Worm (Caenorhabditis elegans) whole organism, L4 larva: ENCODE results near the gene T06D8.10.

Experiments
- F10B5.3 ChIP-seq: sonication (generic microtip); optimal IDR thresholded peaks from 2 replicates; lab custom pipeline; 2016; ENCODE audit warnings: mild to moderate bottlenecking, missing genetic modification characterization, missing compliant biosample characterization
- F26F4.8 ChIP-seq: fragments of 200-800 bp; sonication (Bioruptor generic); conservative IDR thresholded peaks from 2 replicates; pipeline ENCODE4 v1.3.6; 2022; ENCODE audit warnings: missing genetic modification characterization, missing compliant biosample characterization
- F49E8.2 ChIP-seq: sonication (generic microtip); optimal IDR thresholded peaks from 2 replicates; lab custom pipeline; 2016; ENCODE audit warnings: missing compliant biosample characterization, mild to moderate bottlenecking, missing genetic modification characterization, borderline replicate concordance
- Y105C5A.15 ChIP-seq: fragments of 200-800 bp; sonication (Bioruptor generic); IDR thresholded peaks from 2 replicates; pipeline ENCODE4 v1.3.6; 2022; ENCODE audit warnings: missing genetic modification characterization, missing compliant biosample characterization
- Y48G9A.11 ChIP-seq: fragments of 200-800 bp; sonication (Bioruptor generic); IDR thresholded peaks from 2 replicates; pipeline ENCODE4 v1.3.6; 2022; ENCODE audit warnings: missing genetic modification reagents, missing genetic modification characterization, missing compliant biosample characterization
- arid-1 ChIP-seq: fragments of 200-800 bp; sonication (Bioruptor generic); conservative IDR thresholded peaks from 2 replicates; pipeline ENCODE4 v1.3.6; 2022; ENCODE audit warnings: missing genetic modification reagents, missing genetic modification characterization, missing compliant biosample characterization
- ceh-20 ChIP-seq: fragments of 200-800 bp; sonication (Bioruptor generic); IDR thresholded peaks from 2 replicates; pipeline ENCODE4 v1.3.6; 2022; ENCODE audit warnings: missing genetic modification reagents, missing genetic modification characterization, missing compliant biosample characterization
- ceh-32 ChIP-seq: sonication (generic microtip); optimal IDR thresholded peaks from 2 replicates; lab custom pipeline; 2016; ENCODE audit warnings: mild to moderate bottlenecking, missing genetic modification characterization, missing compliant biosample characterization; ENCODE audit not compliant: poor library complexity
- ceh-44 ChIP-seq: fragments of 200-800 bp; sonication (Bioruptor generic); IDR thresholded peaks from 2 replicates; pipeline ENCODE4 v1.3.6; 2022; ENCODE audit warnings: missing genetic modification reagents, missing genetic modification characterization, missing compliant biosample characterization
- ces-1 ChIP-seq: fragments of 150-350 bp; sonication (generic microtip); optimal IDR thresholded peaks from 4 replicates; lab custom pipeline; 2014; ENCODE audit warnings: missing biosample characterization, missing genetic modification reagents, missing genetic modification characterization
- daf-12 ChIP-seq: fragments of 150-350 bp; optimal IDR thresholded peaks from 2 replicates; lab custom pipeline; 2014; ENCODE audit warnings: missing biosample characterization, missing genetic modification reagents, missing genetic modification characterization
- daf-16 ChIP-seq, 3 experiments: sonication (generic microtip); optimal IDR thresholded peaks; 2 replicates each; lab custom pipeline; 2016 to 2017; ENCODE audit warnings: missing genetic modification characterization in 3 of 3, missing genetic modification reagents in 3 of 3, mild to moderate bottlenecking in 2 of 3, missing compliant biosample characterization in 2 of 3, missing biosample characterization in 1 of 3, moderate library complexity in 1 of 3
- daf-19 ChIP-seq: fragments of 200-800 bp; sonication (Bioruptor generic); conservative IDR thresholded peaks from 2 replicates; pipeline ENCODE4 v1.3.6; 2022; ENCODE audit warnings: missing genetic modification characterization, missing compliant biosample characterization
- dmd-9 ChIP-seq: fragments of 200-800 bp; sonication (Bioruptor generic); IDR thresholded peaks from 2 replicates; pipeline ENCODE4 v1.3.6; 2022; ENCODE audit warnings: missing genetic modification reagents, missing genetic modification characterization, missing compliant biosample characterization
- dve-1 ChIP-seq: sonication (generic microtip); optimal IDR thresholded peaks from 2 replicates; lab custom pipeline; 2017; ENCODE audit warnings: antibody characterized with exemption, mild to moderate bottlenecking, missing genetic modification characterization, missing compliant biosample characterization; ENCODE audit not compliant: insufficient read depth
- hif-1 ChIP-seq, 2 experiments: sonication (generic microtip); optimal IDR thresholded peaks; 2 replicates each; lab custom pipeline; 2016 to 2017; ENCODE audit warnings: missing compliant biosample characterization in 2 of 2, missing genetic modification characterization in 2 of 2, missing genetic modification reagents in 2 of 2, missing genotype in 2 of 2, mild to moderate bottlenecking in 1 of 2
- hlh-30 ChIP-seq: sonication (generic microtip); optimal IDR thresholded peaks from 2 replicates; lab custom pipeline; 2017; ENCODE audit warnings: antibody characterized with exemption, mild to moderate bottlenecking, missing genetic modification characterization, missing compliant biosample characterization; ENCODE audit not compliant: insufficient read depth
- lin-39 ChIP-seq: fragments of 150-350 bp; optimal IDR thresholded peaks from 2 replicates; lab custom pipeline; 2014; ENCODE audit warnings: missing biosample characterization, missing genetic modification reagents, missing genetic modification characterization
- lir-3 ChIP-seq: sonication (generic microtip); optimal IDR thresholded peaks from 2 replicates; lab custom pipeline; 2016; ENCODE audit warnings: mild to moderate bottlenecking, missing genetic modification characterization, missing compliant biosample characterization
- mdl-1 ChIP-seq, 2 experiments: fragments of 150-350 bp in 1 of 2; sonication (generic microtip) in 1 of 2; optimal IDR thresholded peaks; 2 replicates each; lab custom pipeline; 2014 to 2017; ENCODE audit warnings: missing biosample characterization in 2 of 2, missing genetic modification characterization in 2 of 2
- mdt-29 ChIP-seq: fragments of 200-800 bp; sonication (Bioruptor generic); IDR thresholded peaks from 2 replicates; pipeline ENCODE4 v1.3.6; 2022; ENCODE audit warnings: missing genetic modification reagents, missing genetic modification characterization, missing compliant biosample characterization
- mes-2 ChIP-seq: sonication (generic microtip); optimal IDR thresholded peaks from 2 replicates; lab custom pipeline; 2016; ENCODE audit warnings: missing genotype, mild to moderate bottlenecking, missing genetic modification characterization, missing compliant biosample characterization; ENCODE audit not compliant: poor library complexity, severe bottlenecking
- mxl-3 ChIP-seq: fragments of 200-800 bp; sonication (Bioruptor generic); optimal IDR thresholded peaks from 2 replicates; lab custom pipeline; 2018; ENCODE audit warnings: mild to moderate bottlenecking, missing genetic modification characterization, missing compliant biosample characterization
- nhr-10 ChIP-seq: fragments of 150-350 bp; optimal IDR thresholded peaks from 2 replicates; lab custom pipeline; 2014; ENCODE audit warnings: missing biosample characterization, missing genetic modification characterization
- nhr-102 ChIP-seq: sonication (generic microtip); optimal IDR thresholded peaks from 2 replicates; lab custom pipeline; 2016; ENCODE audit warnings: mild to moderate bottlenecking, missing genetic modification characterization, moderate library complexity, missing compliant biosample characterization
- nhr-11 ChIP-seq: fragments of 150-350 bp; optimal IDR thresholded peaks from 2 replicates; lab custom pipeline; 2014; ENCODE audit warnings: missing biosample characterization, missing genetic modification characterization
- nhr-237 ChIP-seq: sonication (generic microtip); optimal IDR thresholded peaks from 2 replicates; lab custom pipeline; 2017; ENCODE audit warnings: missing biosample characterization, missing genetic modification characterization
- nhr-28 ChIP-seq: fragments of 150-350 bp; optimal IDR thresholded peaks from 2 replicates; lab custom pipeline; 2014; ENCODE audit warnings: missing biosample characterization, missing genetic modification characterization
- nhr-42 ChIP-seq: fragments of 200-800 bp; sonication (Bioruptor generic); IDR thresholded peaks from 2 replicates; pipeline ENCODE4 v1.3.6; 2022; ENCODE audit warnings: missing genetic modification characterization, missing compliant biosample characterization
- nhr-6 ChIP-seq: fragments of 150-350 bp; optimal IDR thresholded peaks from 2 replicates; lab custom pipeline; 2014; ENCODE audit warnings: missing biosample characterization, missing genetic modification characterization
- nhr-77 ChIP-seq: fragments of 150-350 bp; optimal IDR thresholded peaks from 2 replicates; lab custom pipeline; 2014; ENCODE audit warnings: missing biosample characterization, missing genetic modification characterization
- pha-4 ChIP-seq, 2 experiments: fragments of 150-350 bp in 1 of 2; fragments of 200-800 bp in 1 of 2; sonication (Bioruptor generic) in 1 of 2; IDR thresholded peaks in 1 of 2; optimal IDR thresholded peaks in 1 of 2; 2 replicates each; pipeline versions ENCODE4 v1.3.6 to Lab custom; 2014 to 2022; ENCODE audit warnings: missing genetic modification characterization in 2 of 2, missing genetic modification reagents in 2 of 2, missing biosample characterization in 1 of 2, missing compliant biosample characterization in 1 of 2
- php-3 ChIP-seq: fragments of 200-800 bp; sonication (Bioruptor generic); IDR thresholded peaks from 2 replicates; pipeline ENCODE4 v1.3.6; 2022; ENCODE audit warnings: missing genetic modification reagents, missing genetic modification characterization, missing compliant biosample characterization
- pqm-1 ChIP-seq: sonication (generic microtip); optimal IDR thresholded peaks from 2 replicates; lab custom pipeline; 2017; ENCODE audit warnings: missing biosample characterization, missing genetic modification characterization
- set-16 ChIP-seq: fragments of 200-800 bp; sonication (Bioruptor generic); IDR thresholded peaks from 2 replicates; pipeline ENCODE4 v1.3.6; 2022; ENCODE audit warnings: missing genetic modification reagents, missing genetic modification characterization, missing compliant biosample characterization
- snpc-4 ChIP-seq: fragments of 150-350 bp; optimal IDR thresholded peaks from 2 replicates; lab custom pipeline; 2014; ENCODE audit warnings: missing biosample characterization, missing genetic modification characterization
- unc-130 ChIP-seq: sonication (generic microtip); optimal IDR thresholded peaks from 2 replicates; lab custom pipeline; 2016; ENCODE audit warnings: missing genetic modification reagents, missing genetic modification characterization, missing compliant biosample characterization
- zfp-2 ChIP-seq: sonication (generic microtip); optimal IDR thresholded peaks from 2 replicates; lab custom pipeline; 2016; ENCODE audit warnings: mild to moderate bottlenecking, missing genetic modification characterization, missing compliant biosample characterization
- zip-11 ChIP-seq: fragments of 200-800 bp; sonication (Bioruptor generic); IDR thresholded peaks from 2 replicates; pipeline ENCODE4 v1.3.6; 2022; ENCODE audit warnings: missing genetic modification characterization, missing compliant biosample characterization
- zip-2 ChIP-seq: fragments of 150-350 bp; optimal IDR thresholded peaks from 2 replicates; lab custom pipeline; 2014; ENCODE audit warnings: missing biosample characterization, missing genetic modification characterization
- ztf-11 ChIP-seq: fragments of 150-350 bp; optimal IDR thresholded peaks from 2 replicates; lab custom pipeline; 2014; ENCODE audit warnings: missing biosample characterization, missing genetic modification characterization
- ztf-7 ChIP-seq: fragments of 150-350 bp; optimal IDR thresholded peaks from 2 replicates; lab custom pipeline; 2014; ENCODE audit warnings: missing biosample characterization, missing genetic modification characterization

T06D8.10 gene

DNA sequence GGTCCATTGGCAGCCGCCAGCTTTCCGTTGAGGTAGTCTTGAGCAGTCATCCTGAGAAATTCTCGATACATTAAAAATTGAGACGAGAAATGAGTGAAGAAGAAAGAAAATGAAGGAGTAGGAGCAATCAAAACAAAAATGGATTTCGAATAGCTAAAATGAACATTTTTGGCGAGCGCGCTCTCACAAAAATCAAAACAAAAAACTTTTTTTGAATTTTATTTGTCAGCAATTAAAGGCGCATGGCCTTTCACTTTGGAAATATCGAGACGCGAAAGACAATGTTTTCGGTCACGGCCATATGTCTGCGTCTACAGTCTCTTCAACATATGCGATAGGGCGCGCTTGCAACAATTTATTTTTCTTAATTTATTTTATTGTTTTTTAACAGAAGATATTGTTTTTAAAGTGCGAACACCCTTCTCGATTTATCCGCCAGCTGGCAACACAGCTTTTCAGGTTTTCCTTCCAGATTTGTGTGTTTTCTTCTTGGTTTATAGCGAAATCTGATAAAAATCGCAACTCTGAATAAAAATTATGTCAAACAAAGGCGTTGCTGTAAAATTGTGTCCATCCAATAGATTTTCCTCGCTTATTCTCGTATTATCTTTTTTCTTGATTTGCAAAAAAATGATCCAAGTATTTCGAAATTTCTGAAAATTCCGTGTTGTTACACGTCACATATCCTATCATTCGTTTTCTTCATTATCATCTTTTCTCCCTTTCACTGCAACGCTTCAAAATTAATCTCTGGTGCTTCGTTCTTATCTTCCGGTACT is 8.3 kb downstream of the T06D8.10 start, which contains the start of the genes rpn-9 and T06D8.9 (continued):
- TF ChIP-seq zip-11 (GFP tag; lab: Robert Waterston, UW) (no peak), hif-1 (tag; optimal IDR thresholded peaks at IDR 0.05; lab: Kevin White, UChicago) (peak in 1 of 2 experiments; percentile 68), F10B5.3 (tag; lab: Kevin White, UChicago) (no peak), snpc-4 (tag; lab: Kevin White, UChicago) (peak; percentile 35), dve-1 (tag; lab: Kevin White, UChicago) (peak; percentile 81), nhr-6 (tag; lab: Kevin White, UChicago) (peak; percentile 36), lin-39 (tag; lab: Kevin White, UChicago) (no peak), nhr-77 (peak; percentile 72), ceh-32 (no peak), pha-4 (GFP tag; IDR thresholded peaks at IDR 0.05; lab: Robert Waterston, UW) (no peak), pha-4 (tag; optimal IDR thresholded peaks at IDR 0.05; lab: Kevin White, UChicago) (peak; percentile 98), hlh-30 (tag; lab: Kevin White, UChicago) (peak; percentile 92), F49E8.2 (tag; lab: Kevin White, UChicago) (peak; percentile 14), daf-12 (no peak), ceh-20 (no peak), daf-19 (GFP tag; lab: Robert Waterston, UW) (no peak), ceh-44 (GFP tag; lab: Robert Waterston, UW) (peak; percentile 41; the same call in 1 of the 2 replicates), nhr-42 (GFP tag; lab: Robert Waterston, UW) (no peak), mxl-3 (no peak), pqm-1 (tag; lab: Kevin White, UChicago) (peak; percentile 4), ztf-11 (no peak), Y105C5A.15 (GFP tag; lab: Robert Waterston, UW) (no peak), nhr-28 (tag; lab: Kevin White, UChicago) (peak; percentile 61), mes-2 (tag; lab: Kevin White, UChicago) (peak; percentile 92), arid-1 (GFP tag; lab: Robert Waterston, UW) (peak; percentile 66; the same call in 1 of the 2 replicates), nhr-10 (tag; lab: Kevin White, UChicago) (no peak), unc-130 (GFP tag; lab: Kevin White, UChicago) (peak; percentile 92), nhr-11 (tag; lab: Kevin White, UChicago) (peak; percentile 40), zip-2 (tag; lab: Kevin White, UChicago) (no peak), ces-1 (no peak), lir-3 (tag; lab: Kevin White, UChicago) (no peak), php-3 (GFP tag; lab: Robert Waterston, UW) (no peak), set-16 (GFP tag; lab: Robert Waterston, UW) (no peak), nhr-237 (tag; lab: Kevin White, UChicago) (no peak), ztf-7 (tag; lab: Kevin White, UChicago) (no peak), mdt-29 (GFP tag; lab: Robert Waterston, UW) (no peak), dmd-9 (GFP tag; lab: Robert Waterston, UW) (no peak), Y48G9A.11 (GFP tag; lab: Robert Waterston, UW) (no peak), nhr-102 (peak; percentile 36), zfp-2 (tag; lab: Kevin White, UChicago) (no peak), mdl-1 (tag; optimal IDR thresholded peaks at IDR 0.05; lab: Kevin White, UChicago) (peak in 1 of 2 experiments; percentile 61), daf-16 (GFP tag; optimal IDR thresholded peaks at IDR 0.05; lab: Kevin White, UChicago) (peak in 1 of 2 experiments; percentile 30), daf-16 (tag; optimal IDR thresholded peaks at IDR 0.05; lab: Kevin White, UChicago) (peak; percentile 73), F26F4.8 (GFP tag; lab: Robert Waterston, UW) (no peak)
